Worm (Caenorhabditis elegans): Measurements from ENCODE around the gene F56D6.20.

F56D6.20 gene

ce11 chrIV:3874417-3874816 is 38.3 kb upstream of the F56D6.20 start (continued):
- no peak for TF ChIP-seq madf-3 (GFP tag; IDR thresholded peaks at IDR 0.05)
- no peak for TF ChIP-seq F22D6.2 (tag; optimal IDR thresholded peaks at IDR 0.05)
- no peak for TF ChIP-seq bed-2 (GFP tag; IDR thresholded peaks at IDR 0.05)
- 0 out of 2 replicates have a peak, but pooled peaks have one; percentile 41 for TF ChIP-seq K11D2.4 (GFP tag; IDR thresholded peaks at IDR 0.05)
- TF ChIP-seq C06A6.2 (GFP tag; conservative IDR thresholded peaks at IDR 0.05) = no peak
- TF ChIP-seq akir-1 (GFP tag; optimal IDR thresholded peaks at IDR 0.05) = no peak
- no peak for TF ChIP-seq T26A5.8 (tag; optimal IDR thresholded peaks at IDR 0.05)
- TF ChIP-seq zim-3 (tag; optimal IDR thresholded peaks at IDR 0.05) = no peak
- TF ChIP-seq rec-8 (tag; optimal IDR thresholded peaks at IDR 0.05) = no peak
- no peak for TF ChIP-seq egrh-3 (GFP tag; IDR thresholded peaks at IDR 0.05)
- TF ChIP-seq let-526 (GFP tag; IDR thresholded peaks at IDR 0.05) = no peak
- TF ChIP-seq Y67H2A.10 (GFP tag; conservative IDR thresholded peaks at IDR 0.05) = no peak
- TF ChIP-seq nhr-90 (tag; optimal IDR thresholded peaks at IDR 0.05) = no peak
- no peak for TF ChIP-seq snpc-1.1 (tag; optimal IDR thresholded peaks at IDR 0.05; ENCODE audit: insufficient read depth)
- TF ChIP-seq F39B2.1 (GFP tag; IDR thresholded peaks at IDR 0.05) = no peak
- no peak for TF ChIP-seq ztf-18 (tag; optimal IDR thresholded peaks at IDR 0.05)
- no peak for TF ChIP-seq lag-1 (GFP tag; IDR thresholded peaks at IDR 0.05)
- TF ChIP-seq D2030.7 (GFP tag; IDR thresholded peaks at IDR 0.05) = no peak
- TF ChIP-seq ztf-26 (tag; optimal IDR thresholded peaks at IDR 0.05) = no peak
- TF ChIP-seq pbrm-1 (GFP tag; IDR thresholded peaks at IDR 0.05) = no peak
- TF ChIP-seq lin-40 (tag; optimal IDR thresholded peaks at IDR 0.05) = peak; percentile 42
- TF ChIP-seq mcd-1 (GFP tag; IDR thresholded peaks at IDR 0.05) = peak; percentile 30; the same call in 1 of the 2 replicates
- no peak for TF ChIP-seq Y95B8A.8 (GFP tag; IDR thresholded peaks at IDR 0.05)
- TF ChIP-seq cebp-1 (GFP tag; IDR thresholded peaks at IDR 0.05) = peak; percentile 61; the same call in 1 of the 2 replicates
- TF ChIP-seq cebp-1 (tag; optimal IDR thresholded peaks at IDR 0.05) = peak; percentile 92
- no peak for TF ChIP-seq tbx-9 (tag; optimal IDR thresholded peaks at IDR 0.05; ENCODE audit: borderline replicate concordance)
- TF ChIP-seq B0261.1 (tag; optimal IDR thresholded peaks at IDR 0.05) = no peak
- no peak for TF ChIP-seq sdz-38 (tag; optimal IDR thresholded peaks at IDR 0.05)
- TF ChIP-seq attf-5 (GFP tag; optimal IDR thresholded peaks at IDR 0.05) = peak; percentile 29
- TF ChIP-seq egl-18 (GFP tag; IDR thresholded peaks at IDR 0.05) = no peak
- no peak for TF ChIP-seq Y53F4B.3 (GFP tag; IDR thresholded peaks at IDR 0.05)
- TF ChIP-seq lin-26 (GFP tag; IDR thresholded peaks at IDR 0.05) = no peak
- peak; percentile 46; the same call in 1 of the 2 replicates for TF ChIP-seq dox-1 (GFP tag; IDR thresholded peaks at IDR 0.05)
- TF ChIP-seq hlh-26 (GFP tag; conservative IDR thresholded peaks at IDR 0.05) = no peak
- TF ChIP-seq hlh-12 (tag; optimal IDR thresholded peaks at IDR 0.05) = no peak
- no peak for TF ChIP-seq aptf-2 (GFP tag; conservative IDR thresholded peaks at IDR 0.05)
- TF ChIP-seq lin-54 (GFP tag; optimal IDR thresholded peaks at IDR 0.05) = no peak
- no peak for TF ChIP-seq nhr-27 (tag; optimal IDR thresholded peaks at IDR 0.05)
- no peak for TF ChIP-seq dpl-1 (GFP tag; optimal IDR thresholded peaks at IDR 0.05)
- no peak for TF ChIP-seq tlf-1 (GFP tag; optimal IDR thresholded peaks at IDR 0.05)
- no peak for TF ChIP-seq aptf-3 (GFP tag; IDR thresholded peaks at IDR 0.05)
- no peak for TF ChIP-seq F52B5.7 (tag; optimal IDR thresholded peaks at IDR 0.05)
- TF ChIP-seq F33H1.4 (GFP tag; IDR thresholded peaks at IDR 0.05) = no peak
- no peak for TF ChIP-seq mxl-1 (tag; optimal IDR thresholded peaks at IDR 0.05)
- no peak for TF ChIP-seq F37B4.10 (GFP tag; IDR thresholded peaks at IDR 0.05)
- TF ChIP-seq F49E8.2 (tag; optimal IDR thresholded peaks at IDR 0.05; ENCODE audit: insufficient read depth) = no peak
- TF ChIP-seq fkh-3 (tag; optimal IDR thresholded peaks at IDR 0.05) = no peak
- peak; percentile 24 for TF ChIP-seq ceh-27 (GFP tag; optimal IDR thresholded peaks at IDR 0.05)
- TF ChIP-seq athp-1 (tag; optimal IDR thresholded peaks at IDR 0.05) = no peak
- TF ChIP-seq dpff-1 (tag; optimal IDR thresholded peaks at IDR 0.05) = no peak

Data from whole organism, young adult.